Worm (Caenorhabditis elegans) whole organism, L1 larva: ENCODE results near the gene cdc-37.
"Not testable (repeated sequence)": the region's sequence is repeated elsewhere in the genome, so short reads cannot be mapped to it uniquely, and the experiment has no call there.

ENCODE experiments used
- blmp-1 ChIP-seq: fragments of 150-350 bp; optimal IDR thresholded peaks from 2 replicates; lab custom pipeline; 2014; ENCODE audit warnings: missing biosample characterization, missing genetic modification characterization
- egl-27 ChIP-seq, 2 experiments: fragments of 150-350 bp in 1 of 2; sonication (generic microtip); optimal IDR thresholded peaks; 3 replicates each; lab custom pipeline; 2017 to 2018; ENCODE audit warnings: missing biosample characterization in 2 of 2, missing genetic modification characterization in 2 of 2, missing genetic modification reagents in 2 of 2
- elt-3 ChIP-seq, 6 experiments: fragments of 150-350 bp in 1 of 6; sonication (generic microtip); optimal IDR thresholded peaks; 2 replicates each; lab custom pipeline; 2017 to 2018; ENCODE audit warnings: missing biosample characterization in 6 of 6, missing genetic modification characterization in 6 of 6, inconsistent platforms in 1 of 6
- lin-13 ChIP-seq: fragments of 150-350 bp; optimal IDR thresholded peaks from 2 replicates; lab custom pipeline; 2014; ENCODE audit warnings: missing biosample characterization, missing genetic modification reagents, missing genetic modification characterization
- mep-1 ChIP-seq: fragments of 150-350 bp; optimal IDR thresholded peaks from 2 replicates; lab custom pipeline; 2014; ENCODE audit warnings: missing biosample characterization, missing genetic modification characterization
- nhr-71 ChIP-seq: sonication (generic microtip); optimal IDR thresholded peaks from 2 replicates; lab custom pipeline; 2016; ENCODE audit warnings: mild to moderate bottlenecking, missing genetic modification characterization, moderate library complexity, missing compliant biosample characterization
- nhr-76 ChIP-seq: sonication (generic microtip); optimal IDR thresholded peaks from 2 replicates; lab custom pipeline; 2017; ENCODE audit warnings: missing biosample characterization, missing genetic modification characterization
- pqm-1 ChIP-seq: sonication (generic microtip); optimal IDR thresholded peaks from 3 replicates; lab custom pipeline; 2017; ENCODE audit warnings: missing biosample characterization, missing genetic modification characterization
- sptf-1 ChIP-seq: fragments of 150-350 bp; optimal IDR thresholded peaks from 2 replicates; lab custom pipeline; 2014; ENCODE audit warnings: missing biosample characterization, missing genetic modification characterization
- xbp-1 ChIP-seq: sonication (generic microtip); optimal IDR thresholded peaks from 2 replicates; lab custom pipeline; 2016; ENCODE audit warnings: missing genetic modification characterization, missing compliant biosample characterization
- zip-4 ChIP-seq: fragments of 200-800 bp; sonication (Bioruptor generic); optimal IDR thresholded peaks from 2 replicates; lab custom pipeline; 2018; ENCODE audit warnings: mild to moderate bottlenecking, missing genetic modification characterization, moderate library complexity, missing compliant biosample characterization

Gene cdc-37

ce11 chrII:542416-542815 lies 38.0 kb downstream of the cdc-37 start:
- TF ChIP-seq blmp-1 (tag; lab: Kevin White, UChicago) (peak; percentile 87), pqm-1 (tag; lab: Kevin White, UChicago) (no peak), elt-3 (tag; optimal IDR thresholded peaks at IDR 0.05; lab: Kevin White, UChicago) (peak in 1 of 6 experiments; percentile 76)

ce11 chrII:536775-537174 lies 43.6 kb downstream of the cdc-37 start, which contains the start of gene T27A1.2:
T27A1.2 (minus strand) TSS chrII:536875.
- no peak for TF ChIP-seq lin-13 (GFP tag; lab: Kevin White, UChicago)
- TF ChIP-seq zip-4 (GFP tag; lab: Kevin White, UChicago): no peak
- TF ChIP-seq nhr-71: no peak
- TF ChIP-seq xbp-1 (tag; lab: Kevin White, UChicago): no peak
- no peak for TF ChIP-seq mep-1 (tag; lab: Kevin White, UChicago)

DNA sequence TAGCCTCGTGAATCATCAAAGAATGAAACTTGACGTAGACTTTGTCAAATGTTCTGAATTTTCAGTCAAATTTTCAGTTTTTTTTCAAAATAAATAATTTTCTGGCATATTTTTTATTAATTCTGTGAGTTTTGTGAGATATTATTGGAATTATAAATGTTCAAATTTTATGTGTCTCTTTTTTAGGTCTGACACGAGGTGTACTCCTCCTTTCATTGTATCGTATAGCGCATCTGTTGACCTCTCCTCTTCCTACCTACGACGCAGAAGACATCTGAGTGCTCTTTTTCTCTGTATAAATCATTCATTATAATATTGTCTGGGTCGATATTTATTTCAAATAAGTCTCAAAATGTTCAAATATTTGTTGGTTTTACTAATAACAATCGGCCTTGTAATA lies 45.2 kb downstream of the cdc-37 start, which contains the start of gene T27A1.3:
T27A1.3 (plus strand) TSS at position 301 of the 400 bp plus-strand sequence.
- TF ChIP-seq nhr-76; sptf-1 (tag; lab: Kevin White, UChicago); egl-27 (tag; optimal IDR thresholded peaks at IDR 0.05; lab: Kevin White, UChicago): not testable (repeated sequence)
- TF ChIP-seq, all 84 proteins: peak for 0; not testable (repeated sequence) for 84
